Worm (Caenorhabditis elegans): ENCODE data around the gene ZC155.4.

ZC155.4 gene

DNA sequence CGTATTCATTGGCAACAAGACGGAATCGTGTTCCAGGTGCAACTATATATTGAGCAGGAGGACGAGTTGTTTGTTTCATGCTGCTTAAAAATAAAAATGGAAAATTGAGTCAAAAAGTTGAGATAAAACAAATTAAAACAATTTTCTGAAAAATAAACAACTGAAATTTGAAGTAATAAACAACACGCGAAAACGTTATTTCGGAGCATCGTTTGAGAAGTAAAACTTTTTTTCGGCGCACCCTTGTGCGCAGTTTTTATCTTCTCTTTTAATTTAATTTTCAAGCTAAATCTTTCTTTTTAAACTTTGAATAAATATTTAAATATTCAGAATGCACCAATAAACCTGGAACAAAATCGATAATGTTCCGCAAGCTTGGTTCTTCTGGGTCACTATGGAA is 38.8 kb upstream of the ZC155.4 start, which contains the start of the genes sumv-1 and gop-1:
TSS of gene sumv-1 (minus strand) at position 80 of the 400 bp plus-strand sequence.
TSS of gene gop-1 (plus strand) at position 331 of the 400 bp plus-strand sequence.
- TF ChIP-seq nhr-6 (tag; optimal IDR thresholded peaks at IDR 0.05) = no peak
- peak; percentile 88 for TF ChIP-seq T20F7.1 (GFP tag; optimal IDR thresholded peaks at IDR 0.05)

DNA sequence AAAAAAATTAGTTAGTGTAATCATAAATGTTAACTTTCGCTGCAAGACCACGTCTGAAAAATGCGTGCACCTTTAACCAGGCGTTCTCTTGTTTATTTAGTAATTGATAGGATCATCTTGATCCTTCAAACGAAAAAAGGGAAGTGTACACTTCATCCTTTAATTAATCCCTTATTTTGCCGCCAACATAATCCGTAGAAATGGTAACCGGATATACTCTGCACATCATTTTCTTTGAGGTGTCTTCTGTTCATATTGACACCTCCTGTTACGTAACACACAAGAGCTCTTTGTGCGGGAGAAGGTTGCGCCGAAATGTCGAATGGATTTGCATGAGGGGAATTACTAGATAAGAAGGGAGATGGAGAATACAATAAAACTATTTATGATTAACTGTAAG is 33.4 kb upstream of the ZC155.4 start:
- TF ChIP-seq dmd-8 (GFP tag; IDR thresholded peaks at IDR 0.05) (no peak), unc-62 (GFP tag; optimal IDR thresholded peaks at IDR 0.05 in 1 of 2) (peak in 1 of 2 experiments; percentile 8), unc-62 (tag; optimal IDR thresholded peaks at IDR 0.05) (no peak), ceh-44 (GFP tag; IDR thresholded peaks at IDR 0.05) (no peak)

DNA sequence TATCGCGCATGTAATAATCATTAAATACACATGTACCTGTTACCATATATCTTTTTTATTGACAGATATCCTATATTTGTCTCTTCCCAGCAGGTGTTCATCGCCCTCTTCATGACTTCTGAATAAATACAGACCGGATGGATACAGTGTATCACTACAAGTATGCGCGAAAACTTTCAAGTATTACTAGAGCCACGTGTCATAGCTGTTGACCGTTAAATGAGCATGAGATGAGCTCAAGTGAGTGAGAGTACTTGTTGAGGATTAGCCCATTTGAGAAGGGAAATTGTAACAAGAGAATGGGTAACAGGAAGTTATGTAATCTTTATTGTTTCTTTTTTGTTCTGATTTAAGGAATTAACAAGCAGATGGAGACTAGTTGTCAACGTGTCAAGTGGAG is 29.8 kb upstream of the ZC155.4 start:
- no peak for TF ChIP-seq ztf-11 (tag; optimal IDR thresholded peaks at IDR 0.05)
- TF ChIP-seq daf-19 (GFP tag; conservative IDR thresholded peaks at IDR 0.05) = no peak
- no peak for TF ChIP-seq nhr-25 (tag; optimal IDR thresholded peaks at IDR 0.05; ENCODE audit: borderline replicate concordance, insufficient read depth)
- TF ChIP-seq madf-5 (GFP tag; IDR thresholded peaks at IDR 0.05) = no peak
- TF ChIP-seq ztf-7 (tag; optimal IDR thresholded peaks at IDR 0.05) = no peak
- no peak for TF ChIP-seq nhr-111 (GFP tag; optimal IDR thresholded peaks at IDR 0.05)
- TF ChIP-seq nhr-6 (tag; optimal IDR thresholded peaks at IDR 0.05) = no peak
- no peak for TF ChIP-seq egl-43 (GFP tag; IDR thresholded peaks at IDR 0.05)
- TF ChIP-seq duxl-1 (tag; optimal IDR thresholded peaks at IDR 0.05; ENCODE audit: poor library complexity) = no peak
- no peak for TF ChIP-seq Y105C5A.15 (GFP tag; IDR thresholded peaks at IDR 0.05)
- TF ChIP-seq zfp-2 (tag; optimal IDR thresholded peaks at IDR 0.05) = no peak
- no peak for TF ChIP-seq ceh-44 (GFP tag; IDR thresholded peaks at IDR 0.05)
- no peak for TF ChIP-seq D1046.2 (GFP tag; IDR thresholded peaks at IDR 0.05)
- no peak for TF ChIP-seq sdz-12 (GFP tag; optimal IDR thresholded peaks at IDR 0.05)

DNA sequence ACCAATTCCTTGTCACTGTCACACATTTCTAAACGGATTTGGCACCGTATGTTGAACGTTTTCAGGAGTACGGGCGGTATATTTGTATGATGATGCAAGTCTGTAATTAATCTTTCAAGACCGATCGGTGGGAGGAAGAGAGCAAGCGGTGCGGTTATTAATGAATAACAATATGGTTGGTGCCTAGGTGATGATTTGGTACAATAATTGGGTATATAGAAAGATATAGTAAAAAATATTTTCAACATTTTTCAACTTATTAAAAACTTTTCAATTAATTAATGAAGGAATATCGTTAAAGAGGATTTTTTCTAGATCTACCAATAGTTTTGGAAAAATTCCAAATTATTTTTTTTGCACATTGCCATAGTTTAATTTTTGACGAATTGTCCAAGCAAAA is 29.3 kb upstream of the ZC155.4 start, which contains the start of gene cnd-1:
TSS of gene cnd-1 (minus strand) at position 101 of the 400 bp plus-strand sequence.
- TF ChIP-seq unc-62 (GFP tag; optimal IDR thresholded peaks at IDR 0.05 in 1 of 2) (peak in 1 of 2 experiments; percentile 58), unc-62 (tag; optimal IDR thresholded peaks at IDR 0.05) (no peak), hif-1 (tag; optimal IDR thresholded peaks at IDR 0.05) (no peak)

DNA sequence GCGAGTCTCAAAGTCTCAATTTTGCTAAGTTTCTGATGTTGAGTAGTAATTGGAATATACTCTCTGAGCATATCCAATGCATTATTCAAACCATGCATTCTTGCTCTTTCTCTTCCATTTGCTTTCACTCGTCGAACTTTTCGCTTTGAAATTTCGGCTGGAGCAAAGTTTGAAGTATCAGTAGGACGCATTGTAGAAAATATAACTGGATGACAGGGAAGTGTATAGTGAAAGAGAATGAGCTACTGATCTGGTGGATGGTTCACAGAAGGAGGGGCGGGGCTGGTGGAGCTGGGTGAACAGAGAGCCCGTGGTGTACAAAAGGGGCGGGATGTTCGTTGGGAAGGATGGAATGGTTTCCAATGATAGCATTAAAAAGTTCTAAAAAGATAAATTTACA is 26.6 kb upstream of the ZC155.4 start:
- TF ChIP-seq F37D6.2 (tag; optimal IDR thresholded peaks at IDR 0.05) (no peak), attf-4 (tag; optimal IDR thresholded peaks at IDR 0.05) (no peak), ZK546.5 (tag; optimal IDR thresholded peaks at IDR 0.05) (no peak)

DNA sequence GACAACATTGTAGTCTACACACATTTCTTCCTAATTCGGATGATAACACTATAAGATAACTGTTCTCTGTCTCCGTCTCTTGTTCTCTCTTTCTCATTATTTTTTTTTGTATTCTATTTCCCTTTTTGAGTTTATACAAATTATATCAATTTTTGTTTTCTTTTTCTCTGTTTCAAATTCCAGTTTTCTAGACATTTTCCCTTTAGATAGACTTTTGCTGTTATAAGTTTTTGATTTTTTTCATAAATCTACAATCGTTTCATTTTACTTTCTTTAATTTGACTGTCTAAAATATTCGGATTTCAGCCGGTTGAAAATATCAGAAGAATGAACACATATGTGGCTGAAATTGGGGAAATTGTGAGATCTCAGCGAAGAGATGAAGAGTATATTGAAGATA is 20.8 kb upstream of the ZC155.4 start, which contains the start of gene prx-10:
TSS of gene prx-10 (plus strand) at position 301 of the 400 bp plus-strand sequence.
- peak; percentile 79 for TF ChIP-seq nhr-28 (tag; optimal IDR thresholded peaks at IDR 0.05)
- no peak for TF ChIP-seq sdz-12 (GFP tag; optimal IDR thresholded peaks at IDR 0.05)
- TF ChIP-seq mep-1 (tag; optimal IDR thresholded peaks at IDR 0.05) = no peak

DNA sequence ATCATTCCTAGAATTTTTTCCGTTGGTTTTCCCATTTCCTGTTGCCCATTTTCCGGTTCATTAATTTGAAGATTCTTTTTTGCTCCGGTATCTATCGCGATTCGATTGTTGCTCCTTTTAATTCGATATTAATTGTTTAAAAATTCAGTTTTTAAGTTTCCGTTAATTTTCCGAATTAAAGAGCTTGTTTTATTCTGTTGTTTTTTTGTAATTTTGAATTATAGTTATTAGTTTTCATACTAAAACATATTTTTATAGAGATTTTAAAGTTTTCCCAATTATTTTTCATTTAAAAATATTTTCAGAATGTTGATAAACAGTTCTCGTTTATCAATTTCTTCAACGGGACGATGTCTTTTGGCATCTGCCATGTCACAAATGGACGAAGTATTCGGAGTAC is 19.0 kb upstream of the ZC155.4 start, which contains the start of gene mrps-26:
TSS of gene mrps-26 (plus strand) at position 301 of the 400 bp plus-strand sequence.
- TF ChIP-seq aha-1 (tag) (no peak), vab-7 (GFP tag; IDR thresholded peaks at IDR 0.05) (no peak), nhr-48 (tag; optimal IDR thresholded peaks at IDR 0.05) (no peak), egl-27 (tag; optimal IDR thresholded peaks at IDR 0.05) (no peak), nhr-6 (tag; optimal IDR thresholded peaks at IDR 0.05) (no peak), snpc-1.2 (GFP tag; IDR thresholded peaks at IDR 0.05) (no peak), nhr-76 (tag; optimal IDR thresholded peaks at IDR 0.05) (no peak), arid-1 (GFP tag; conservative IDR thresholded peaks at IDR 0.05) (no peak), set-16 (GFP tag; IDR thresholded peaks at IDR 0.05) (no peak), lin-39 (tag; optimal IDR thresholded peaks at IDR 0.05) (no peak), aly-2 (tag; optimal IDR thresholded peaks at IDR 0.05) (no peak), lin-29 (GFP tag; IDR thresholded peaks at IDR 0.05) (no peak), pha-4 (GFP tag; IDR thresholded peaks at IDR 0.05) (no peak), pha-4 (tag; optimal IDR thresholded peaks at IDR 0.05) (no peak), Y75B8A.6 (GFP tag; IDR thresholded peaks at IDR 0.05) (no peak), nhr-41 (GFP tag; IDR thresholded peaks at IDR 0.05) (no peak), F44E2.7 (GFP tag; IDR thresholded peaks at IDR 0.05) (no peak)
